Worm (Caenorhabditis elegans) whole organism, young adult: ENCODE measurements around the gene T25B9.5.

Experiments used
- F52B5.7 ChIP-seq: sonication (generic microtip); optimal IDR thresholded peaks from 2 replicates; lab custom pipeline; 2016; ENCODE audit warnings: mild to moderate bottlenecking, missing genetic modification characterization, missing compliant biosample characterization
- F57C9.4 ChIP-seq: sonication (generic microtip); optimal IDR thresholded peaks from 2 replicates; lab custom pipeline; 2017; ENCODE audit warnings: mild to moderate bottlenecking, missing genetic modification characterization, missing compliant biosample characterization
- ama-1 ChIP-seq, 3 experiments: fragments of 150-350 bp in 1 of 3; sonication (generic microtip) in 2 of 3; optimal IDR thresholded peaks; 2 replicates each; lab custom pipeline; 2014 to 2018; ENCODE audit warnings: missing biosample characterization in 2 of 3, missing genetic modification characterization in 2 of 3, missing genetic modification reagents in 2 of 3
- snpc-4 ChIP-seq, 5 experiments: fragments of 150-350 bp in 1 of 5; sonication (generic microtip) in 4 of 5; optimal IDR thresholded peaks; 2 replicates each; lab custom pipeline; 2014 to 2018; ENCODE audit warnings: missing genetic modification characterization in 5 of 5, missing biosample characterization in 3 of 5, antibody characterized with exemption in 2 of 5, mild to moderate bottlenecking in 2 of 5, missing compliant biosample characterization in 2 of 5, missing genotype in 2 of 5, moderate library complexity in 2 of 5, missing genetic modification reagents in 1 of 5

- no peak for TF ChIP-seq ama-1 (optimal IDR thresholded peaks at IDR 0.05; lab: Kevin White, UChicago)
- TF ChIP-seq ama-1 (GFP tag; optimal IDR thresholded peaks at IDR 0.05; lab: Kevin White, UChicago), result no peak
- TF ChIP-seq snpc-4 (GFP tag; optimal IDR thresholded peaks at IDR 0.05; lab: Kevin White, UChicago), result no peak
- no peak for TF ChIP-seq snpc-4 (tag; optimal IDR thresholded peaks at IDR 0.05; lab: Kevin White, UChicago)
- TF ChIP-seq F57C9.4 (tag; lab: Kevin White, UChicago), result no peak
- no peak for TF ChIP-seq F52B5.7
These were observed 4.5 kb downstream of the T25B9.5 start, which contains the start of gene T25B9.1 for ce11 chrIV:10750041-10750440.
